Worm (Caenorhabditis elegans) whole organism, L2 larva: ENCODE measurements around the gene cyp-35B3.
A peak's percentile ranks its signal among the peaks of the same experiment; 100 is the strongest.

ENCODE experiments used
- C34F6.9 ChIP-seq: fragments of 150-350 bp; optimal IDR thresholded peaks from 2 replicates; lab custom pipeline; 2014; ENCODE audit warnings: missing biosample characterization, missing genetic modification characterization
- ama-1 ChIP-seq: fragments of 150-350 bp; optimal IDR thresholded peaks from 2 replicates; lab custom pipeline; 2018; ENCODE audit warnings: inconsistent platforms
- ceh-16 ChIP-seq: fragments of 150-350 bp; optimal IDR thresholded peaks from 2 replicates; lab custom pipeline; 2014; ENCODE audit warnings: missing biosample characterization, missing genetic modification characterization
- crh-2 ChIP-seq: sonication (generic microtip); optimal IDR thresholded peaks from 2 replicates; lab custom pipeline; 2017; ENCODE audit warnings: missing biosample characterization, missing genetic modification characterization
- dmd-4 ChIP-seq: sonication (generic microtip); optimal IDR thresholded peaks from 2 replicates; lab custom pipeline; 2017; ENCODE audit warnings: missing biosample characterization, missing genetic modification characterization
- egl-27 ChIP-seq: sonication (generic microtip); optimal IDR thresholded peaks from 3 replicates; lab custom pipeline; 2017; ENCODE audit warnings: missing biosample characterization, missing genetic modification reagents, missing genetic modification characterization
- elt-1 ChIP-seq: fragments of 150-350 bp; optimal IDR thresholded peaks from 2 replicates; lab custom pipeline; 2014; ENCODE audit warnings: missing biosample characterization, missing genetic modification characterization
- elt-3 ChIP-seq: sonication (generic microtip); optimal IDR thresholded peaks from 2 replicates; lab custom pipeline; 2017; ENCODE audit warnings: missing biosample characterization, missing genetic modification characterization
- fos-1 ChIP-seq: fragments of 150-350 bp; optimal IDR thresholded peaks from 2 replicates; lab custom pipeline; 2014; ENCODE audit warnings: missing biosample characterization, missing genetic modification characterization
- gmeb-1 ChIP-seq: fragments of 150-350 bp; optimal IDR thresholded peaks from 2 replicates; lab custom pipeline; 2014; ENCODE audit warnings: missing biosample characterization, missing genetic modification characterization
- lin-11 ChIP-seq: fragments of 150-350 bp; sonication (generic microtip); optimal IDR thresholded peaks from 2 replicates; lab custom pipeline; 2014; ENCODE audit warnings: missing biosample characterization, missing genetic modification characterization, inconsistent platforms, mixed read lengths
- lin-13 ChIP-seq: fragments of 150-350 bp; optimal IDR thresholded peaks from 2 replicates; lab custom pipeline; 2014; ENCODE audit warnings: missing biosample characterization, missing genetic modification reagents, missing genetic modification characterization
- lin-39 ChIP-seq: fragments of 150-350 bp; optimal IDR thresholded peaks from 2 replicates; lab custom pipeline; 2014; ENCODE audit warnings: missing biosample characterization, missing genetic modification reagents, missing genetic modification characterization
- lsy-2 ChIP-seq, 2 experiments: fragments of 150-350 bp in 1 of 2; sonication (generic microtip) in 1 of 2; optimal IDR thresholded peaks; 2 replicates each; lab custom pipeline; 2014 to 2017; ENCODE audit warnings: missing biosample characterization in 2 of 2, missing genetic modification characterization in 2 of 2
- mab-5 ChIP-seq: fragments of 150-350 bp; optimal IDR thresholded peaks from 2 replicates; lab custom pipeline; 2014; ENCODE audit warnings: missing biosample characterization, missing genetic modification characterization
- mbf-1 ChIP-seq: sonication (generic microtip); optimal IDR thresholded peaks from 2 replicates; lab custom pipeline; 2017; ENCODE audit warnings: missing biosample characterization, missing genetic modification characterization
- nhr-10 ChIP-seq: sonication (generic microtip); optimal IDR thresholded peaks from 2 replicates; lab custom pipeline; 2017; ENCODE audit warnings: missing biosample characterization, missing genetic modification characterization
- nhr-11 ChIP-seq: fragments of 150-350 bp; optimal IDR thresholded peaks from 2 replicates; lab custom pipeline; 2014; ENCODE audit warnings: missing biosample characterization, missing genetic modification characterization
- nhr-21 ChIP-seq: fragments of 150-350 bp; optimal IDR thresholded peaks from 2 replicates; lab custom pipeline; 2014; ENCODE audit warnings: missing biosample characterization, missing genetic modification characterization
- nhr-23 ChIP-seq: fragments of 150-350 bp; optimal IDR thresholded peaks from 2 replicates; lab custom pipeline; 2014; ENCODE audit warnings: missing biosample characterization, missing genetic modification reagents, missing genetic modification characterization
- nhr-237 ChIP-seq: fragments of 150-350 bp; optimal IDR thresholded peaks from 2 replicates; lab custom pipeline; 2014; ENCODE audit warnings: missing biosample characterization, missing genetic modification characterization
- nhr-25 ChIP-seq: fragments of 150-350 bp; sonication (generic microtip); optimal IDR thresholded peaks from 3 replicates; lab custom pipeline; 2014; ENCODE audit warnings: missing biosample characterization, missing genetic modification characterization
- nhr-77 ChIP-seq: fragments of 150-350 bp; optimal IDR thresholded peaks from 2 replicates; lab custom pipeline; 2014; ENCODE audit warnings: missing biosample characterization, missing genetic modification characterization
- peb-1 ChIP-seq: fragments of 150-350 bp; optimal IDR thresholded peaks from 2 replicates; lab custom pipeline; 2014; ENCODE audit warnings: missing biosample characterization, missing genetic modification characterization
- skn-1 ChIP-seq: sonication (generic microtip); optimal IDR thresholded peaks from 2 replicates; lab custom pipeline; 2017; ENCODE audit warnings: missing biosample characterization, missing genetic modification characterization
- sma-3 ChIP-seq: sonication (generic microtip); optimal IDR thresholded peaks from 2 replicates; lab custom pipeline; 2016; ENCODE audit warnings: missing genetic modification reagents, missing genetic modification characterization, missing compliant biosample characterization
- sma-9 ChIP-seq, 2 experiments: fragments of 150-350 bp in 1 of 2; sonication (generic microtip) in 1 of 2; optimal IDR thresholded peaks; 2 replicates each; lab custom pipeline; 2014 to 2016; ENCODE audit warnings: missing genetic modification characterization in 2 of 2, mild to moderate bottlenecking in 1 of 2, missing biosample characterization in 1 of 2, missing compliant biosample characterization in 1 of 2, missing genetic modification reagents in 1 of 2, moderate library complexity in 1 of 2
- unc-39 ChIP-seq: fragments of 150-350 bp; optimal IDR thresholded peaks from 2 replicates; lab custom pipeline; 2014; ENCODE audit warnings: missing biosample characterization, missing genetic modification characterization
- unc-55 ChIP-seq: fragments of 150-350 bp; sonication (generic microtip); optimal IDR thresholded peaks from 3 replicates; lab custom pipeline; 2014; ENCODE audit warnings: missing biosample characterization, missing genetic modification reagents, missing genetic modification characterization
- unc-62 ChIP-seq: fragments of 150-350 bp; optimal IDR thresholded peaks from 2 replicates; lab custom pipeline; 2014; ENCODE audit warnings: missing biosample characterization, missing genetic modification reagents, missing genetic modification characterization
- ztf-1 ChIP-seq: fragments of 200-800 bp; sonication (Bioruptor generic); conservative IDR thresholded peaks from 2 replicates; pipeline ENCODE4 v1.3.6; 2022; ENCODE audit warnings: missing genetic modification characterization, missing compliant biosample characterization
- ztf-11 ChIP-seq: sonication (generic microtip); optimal IDR thresholded peaks from 2 replicates; lab custom pipeline; 2017; ENCODE audit warnings: missing biosample characterization, missing genetic modification characterization
- ztf-4 ChIP-seq: fragments of 150-350 bp; optimal IDR thresholded peaks from 2 replicates; lab custom pipeline; 2014; ENCODE audit warnings: missing biosample characterization, missing genetic modification characterization

Gene cyp-35B3

ce11 chrV:3957608-3958007, 12.5 kb downstream of the cyp-35B3 start, which contains the start of gene cyp-34A5:
Gene cyp-34A5 (minus strand): TSS chrV:3957708.
- TF ChIP-seq ama-1 (no peak), lin-39 (tag; lab: Kevin White, UChicago) (no peak), nhr-77 (tag; lab: Kevin White, UChicago) (no peak), skn-1 (tag; lab: Kevin White, UChicago) (no peak), mbf-1 (tag; lab: Kevin White, UChicago) (no peak), unc-62 (no peak), mab-5 (tag; lab: Kevin White, UChicago) (no peak), nhr-25 (tag; lab: Kevin White, UChicago) (no peak), dmd-4 (tag; lab: Kevin White, UChicago) (no peak), nhr-21 (no peak), unc-39 (tag; lab: Kevin White, UChicago) (no peak), nhr-11 (tag; lab: Kevin White, UChicago) (no peak), gmeb-1 (tag; lab: Kevin White, UChicago) (no peak), ztf-11 (tag; lab: Kevin White, UChicago) (no peak), C34F6.9 (tag; lab: Kevin White, UChicago) (no peak), ztf-4 (tag; lab: Kevin White, UChicago) (no peak), fos-1 (tag; lab: Kevin White, UChicago) (no peak), peb-1 (tag; lab: Kevin White, UChicago) (no peak), nhr-10 (no peak), lin-13 (GFP tag; lab: Kevin White, UChicago) (no peak)

DNA sequence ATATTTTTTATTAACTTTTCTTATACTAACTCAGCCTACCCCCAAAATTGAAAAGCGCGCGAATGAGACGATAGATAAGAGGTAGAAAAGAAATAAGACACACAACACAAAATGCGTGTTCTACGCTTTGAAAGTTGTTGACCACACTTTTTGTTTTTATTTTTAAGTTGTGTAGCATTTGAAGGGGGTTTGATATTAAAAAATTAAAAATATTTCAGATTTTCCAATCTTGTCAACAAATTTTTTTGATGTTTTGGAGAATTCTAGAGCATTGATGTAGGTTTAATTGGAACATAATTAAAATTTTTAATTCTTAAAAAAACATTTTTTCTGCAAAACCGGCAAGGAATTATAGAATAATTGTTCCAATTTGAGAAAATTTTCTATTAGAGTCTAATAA, 16.1 kb downstream of the cyp-35B3 start, which contains the start of gene cyp-34A6:
TSS of gene cyp-34A6 (minus strand) at position 101 of the 400 bp plus-strand sequence.
- TF ChIP-seq peb-1 (tag; lab: Kevin White, UChicago) (no peak), ztf-1 (GFP tag; lab: Robert Waterston, UW) (no peak), lsy-2 (tag; optimal IDR thresholded peaks at IDR 0.05; lab: Kevin White, UChicago) (no peak), egl-27 (tag; lab: Kevin White, UChicago) (no peak), nhr-10 (no peak), sma-3 (GFP tag; lab: Kevin White, UChicago) (no peak), mab-5 (tag; lab: Kevin White, UChicago) (no peak), crh-2 (tag; lab: Kevin White, UChicago) (no peak), lin-11 (no peak)

- TF ChIP-seq crh-2 (tag; lab: Kevin White, UChicago) (no peak), nhr-23 (tag; lab: Kevin White, UChicago) (no peak), elt-1 (tag; lab: Kevin White, UChicago) (no peak), lsy-2 (tag; optimal IDR thresholded peaks at IDR 0.05; lab: Kevin White, UChicago) (no peak), unc-55 (GFP tag; lab: Kevin White, UChicago) (no peak), nhr-237 (no peak), nhr-77 (tag; lab: Kevin White, UChicago) (no peak), ztf-4 (tag; lab: Kevin White, UChicago) (no peak), lin-39 (tag; lab: Kevin White, UChicago) (no peak)
Observed at ce11 chrV:3963715-3964114, 18.6 kb downstream of the cyp-35B3 start, which contains the start of gene cyp-34A7. Gene cyp-34A7 (minus strand): TSS chrV:3963815.

- TF ChIP-seq ztf-11 (tag; lab: Kevin White, UChicago) = no peak
- TF ChIP-seq unc-55 (GFP tag; lab: Kevin White, UChicago) = no peak
- TF ChIP-seq sma-9 (GFP tag; optimal IDR thresholded peaks at IDR 0.05; lab: Kevin White, UChicago) = peak; percentile 31
- no peak for TF ChIP-seq sma-9 (tag; optimal IDR thresholded peaks at IDR 0.05; lab: Kevin White, UChicago)
Observed at ce11 chrV:3967762-3968161, 22.6 kb downstream of the cyp-35B3 start, which contains the start of gene cyp-34A8. Gene cyp-34A8 (minus strand): TSS chrV:3967823.

DNA sequence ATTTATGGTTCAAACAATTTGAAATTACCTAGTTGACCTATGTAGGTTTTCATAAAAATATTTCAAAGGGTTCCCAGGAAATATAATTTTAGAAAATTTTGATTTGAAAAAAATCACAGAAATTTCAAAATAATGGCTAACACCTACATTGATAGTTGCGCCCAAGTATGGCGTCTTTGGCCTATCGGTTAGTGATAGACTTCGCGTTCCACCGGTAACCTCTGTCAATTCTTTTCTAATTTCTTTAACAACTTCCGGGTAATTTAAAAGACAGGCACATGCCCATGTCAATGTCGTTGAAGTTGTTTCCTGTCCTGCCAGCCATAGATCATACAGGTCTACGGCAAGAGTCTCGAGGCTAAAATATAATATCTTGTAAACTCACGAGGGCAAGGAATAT, 23.8 kb downstream of the cyp-35B3 start:
- TF ChIP-seq fos-1 (tag; lab: Kevin White, UChicago) (no peak), ama-1 (no peak), nhr-11 (tag; lab: Kevin White, UChicago) (no peak)

DNA sequence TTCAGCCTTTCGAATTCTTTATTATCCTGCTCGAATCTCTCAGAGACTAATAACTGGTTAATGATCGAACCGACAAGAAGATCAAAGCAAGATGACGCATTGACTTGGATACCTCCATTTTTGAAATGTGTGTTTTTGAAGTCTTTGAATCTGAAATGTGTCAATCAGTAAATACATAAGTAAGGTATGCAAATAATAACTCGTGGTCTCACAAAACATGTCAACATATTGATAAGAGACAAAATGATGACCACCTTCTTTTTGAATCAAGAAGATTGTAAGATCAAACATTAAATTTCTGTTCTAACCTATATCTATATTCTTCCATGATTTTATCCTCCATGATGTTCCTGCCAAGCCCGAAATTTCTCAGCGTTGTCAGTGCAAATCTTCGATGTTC, 24.5 kb downstream of the cyp-35B3 start:
- TF ChIP-seq sma-9 (GFP tag; optimal IDR thresholded peaks at IDR 0.05; lab: Kevin White, UChicago) (no peak), sma-9 (tag; optimal IDR thresholded peaks at IDR 0.05; lab: Kevin White, UChicago) (no peak), mbf-1 (tag; lab: Kevin White, UChicago) (no peak), lin-11 (no peak), ceh-16 (tag; lab: Kevin White, UChicago) (no peak), elt-3 (no peak), dmd-4 (tag; lab: Kevin White, UChicago) (no peak)
